Worm (Caenorhabditis elegans): ENCODE measurements around the gene glb-2.

DNA sequence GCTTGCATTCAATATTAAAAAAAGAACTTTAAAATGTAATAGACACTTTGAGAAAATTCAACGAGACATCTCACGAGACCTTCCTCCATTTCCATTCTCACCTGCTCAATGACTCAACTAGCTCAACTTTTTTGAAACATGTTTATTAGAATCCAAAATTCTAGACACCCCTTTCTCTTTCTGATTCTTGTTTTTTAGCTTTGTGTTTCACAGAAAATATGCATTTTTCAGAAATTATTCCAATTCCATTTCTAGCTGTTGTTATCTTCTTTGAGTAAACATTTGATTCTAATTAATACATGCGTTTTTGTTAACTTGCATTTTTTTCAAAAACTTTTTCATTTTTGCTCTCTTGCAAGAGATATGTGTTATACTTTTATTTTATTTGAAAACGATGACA lies 38.4 kb upstream of the glb-2 start:
- TF ChIP-seq unc-62 (GFP tag; optimal IDR thresholded peaks at IDR 0.05): no peak
- no peak for TF ChIP-seq nhr-76 (tag; optimal IDR thresholded peaks at IDR 0.05)
- no peak for TF ChIP-seq pha-4 (tag; optimal IDR thresholded peaks at IDR 0.05)
- no peak for TF ChIP-seq mep-1 (tag; optimal IDR thresholded peaks at IDR 0.05)
- no peak for TF ChIP-seq sptf-1 (tag; optimal IDR thresholded peaks at IDR 0.05)
- no peak for TF ChIP-seq mls-2 (tag; optimal IDR thresholded peaks at IDR 0.05)
- TF ChIP-seq ceh-83 (GFP tag; optimal IDR thresholded peaks at IDR 0.05): no peak
- no peak for TF ChIP-seq cnd-1 (tag; optimal IDR thresholded peaks at IDR 0.05)

All from whole organism, mixed stage, embryonic.